Worm (Caenorhabditis elegans): ENCODE measurements around the gene C25F6.8.

DNA sequence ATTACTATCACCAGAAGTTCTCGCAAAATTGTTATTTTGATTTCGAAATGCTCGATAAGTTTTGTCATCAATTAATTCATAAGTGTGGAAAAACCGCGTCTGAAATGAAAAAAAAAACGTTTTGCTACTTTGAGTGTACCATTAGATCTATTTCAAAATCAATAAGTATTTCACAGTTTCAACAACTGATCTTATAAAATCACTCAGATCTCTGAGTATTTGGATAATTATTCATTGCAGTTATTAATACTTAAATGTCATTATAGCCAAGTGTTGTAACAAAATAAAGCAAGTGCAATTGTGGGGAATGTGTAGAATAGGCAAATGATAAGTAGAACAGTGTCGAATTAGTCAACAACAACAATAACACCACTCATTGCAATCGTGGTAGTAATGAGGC, 41.7 kb upstream of the C25F6.8 start, which contains the start of gene C03F11.4:
- TF ChIP-seq dao-5 (tag; optimal IDR thresholded peaks at IDR 0.05) (no peak), W03F9.2 (tag; optimal IDR thresholded peaks at IDR 0.05) (no peak), him-1 (tag; optimal IDR thresholded peaks at IDR 0.05) (no peak)

All from whole organism, L4/young adult.